Fruit fly (Drosophila melanogaster) whole organism, wandering third instar larva: Measurements from ENCODE around the gene CG33223.

Experiments
- CG32264 ChIP-seq: fragments of 200-800 bp; sonication (Bioruptor generic); optimal IDR thresholded peaks from 2 replicates; lab custom pipeline; 2016; ENCODE audit warnings: missing biosample characterization, missing genetic modification characterization
- CrebA ChIP-seq: fragments of 200-800 bp; sonication (Bioruptor generic); optimal IDR thresholded peaks from 2 replicates; lab custom pipeline; 2016; ENCODE audit warnings: missing biosample characterization, mild to moderate bottlenecking, missing genetic modification characterization, borderline replicate concordance
- Dfd ChIP-seq: fragments of >200 bp; optimal IDR thresholded peaks from 2 replicates; lab custom pipeline; 2017; ENCODE audit warnings: missing biosample characterization, missing genetic modification characterization
- Myc ChIP-seq: fragments of >200 bp; optimal IDR thresholded peaks from 2 replicates; lab custom pipeline; 2017
- N ChIP-seq: fragments of >200 bp; optimal IDR thresholded peaks from 2 replicates; lab custom pipeline; 2018; ENCODE audit warnings: missing biosample characterization, missing external identifiers, missing genetic modification characterization
- Vsx2 ChIP-seq: fragments of 200-300, 225-300 bp; sonication (Bioruptor generic); optimal IDR thresholded peaks from 2 replicates; lab custom pipeline; 2018; ENCODE audit warnings: missing biosample characterization, missing genetic modification characterization; ENCODE audit not compliant: partially characterized antibody
- dl ChIP-seq, 2 experiments: fragments of 175-275, 200-275 bp in 1 of 2; fragments of 200-275 bp in 1 of 2; sonication (Bioruptor generic); optimal IDR thresholded peaks; lab custom pipeline; 2018; ENCODE audit warnings: mild to moderate bottlenecking in 2 of 2, missing biosample characterization in 2 of 2, missing genetic modification characterization in 2 of 2, moderate library complexity in 2 of 2; ENCODE audit not compliant: partially characterized antibody in 2 of 2, insufficient read depth in 1 of 2
- dsf ChIP-seq: sonication (Bioruptor generic); optimal IDR thresholded peaks from 2 replicates; lab custom pipeline; 2016; ENCODE audit warnings: missing biosample characterization, missing genetic modification characterization, borderline replicate concordance
- ey ChIP-seq: fragments of 200-800 bp; sonication (Bioruptor generic); optimal IDR thresholded peaks from 2 replicates; lab custom pipeline; 2016; ENCODE audit warnings: missing biosample characterization, missing genetic modification characterization
- foxo ChIP-seq, 2 experiments: fragments of 200-800 bp; sonication (Bioruptor generic); optimal IDR thresholded peaks; 2 replicates in 1 of 2; 3 replicates in 1 of 2; lab custom pipeline; 2016 to 2017; ENCODE audit warnings: missing biosample characterization in 2 of 2, missing genetic modification characterization in 2 of 2
- fru ChIP-seq: fragments of 200-800 bp; sonication (Bioruptor generic); optimal IDR thresholded peaks from 3 replicates; lab custom pipeline; 2016; ENCODE audit warnings: missing biosample characterization, mild to moderate bottlenecking, missing genetic modification characterization
- pan ChIP-seq: fragments of >200 bp; optimal IDR thresholded peaks from 2 replicates; lab custom pipeline; 2017
- psq ChIP-seq: fragments of 200-800 bp; sonication (Bioruptor generic); optimal IDR thresholded peaks from 3 replicates; lab custom pipeline; 2017; ENCODE audit warnings: missing biosample characterization, mild to moderate bottlenecking, missing genetic modification characterization, moderate library complexity
- rgr ChIP-seq: fragments of 200-800 bp; sonication (Bioruptor generic); optimal IDR thresholded peaks from 3 replicates; lab custom pipeline; 2016; ENCODE audit warnings: missing biosample characterization, mild to moderate bottlenecking, missing genetic modification characterization
- sv ChIP-seq: fragments of 200-800 bp; sonication (Bioruptor generic); optimal IDR thresholded peaks from 3 replicates; lab custom pipeline; 2016; ENCODE audit warnings: missing biosample characterization, missing genetic modification characterization

Gene CG33223

dm6 chrX:8420772-8421448 lies 62.8 kb downstream of the CG33223 start (continued):
- TF ChIP-seq Vsx2 (GFP tag; lab: Kevin White, UChicago) (peak; percentile 96), sv (no peak), CG32264 (GFP tag; lab: Kevin White, UChicago) (no peak), CrebA (no peak), N (GFP tag; lab: Kevin White, UChicago) (peak; percentile 80), foxo (GFP tag; optimal IDR thresholded peaks at IDR 0.05; lab: Kevin White, UChicago) (peak in 1 of 2 experiments; percentile 47), dl (GFP tag; optimal IDR thresholded peaks at IDR 0.05; lab: Kevin White, UChicago; ENCODE audit: insufficient read depth in 1 of 2, partially characterized antibody in 2 of 2) (peak; percentile 91 to 97), rgr (GFP tag; lab: Kevin White, UChicago) (peak; percentile 48), ey (GFP tag; lab: Kevin White, UChicago) (peak; percentile 52), fru (peak; percentile 45)

- no peak for TF ChIP-seq dl (GFP tag; optimal IDR thresholded peaks at IDR 0.05; lab: Kevin White, UChicago; ENCODE audit: insufficient read depth in 1 of 2, partially characterized antibody in 2 of 2)
- no peak for TF ChIP-seq ey (GFP tag; lab: Kevin White, UChicago)
- no peak for TF ChIP-seq pan (lab: Kevin White, UChicago)
- TF ChIP-seq dsf (GFP tag; lab: Kevin White, UChicago): no peak
Observed at dm6 chrX:8419534-8419933, 64.2 kb downstream of the CG33223 start.

dm6 chrX:8416956-8417355 lies 66.7 kb downstream of the CG33223 start:
- TF ChIP-seq Myc (lab: Kevin White, UChicago) (no peak), Dfd (no peak)

dm6 chrX:8416209-8416608 lies 67.5 kb downstream of the CG33223 start:
- TF ChIP-seq psq: peak; percentile 70
- TF ChIP-seq ey (GFP tag; lab: Kevin White, UChicago): no peak
